Worm (Caenorhabditis elegans) whole organism, L4 larva: ENCODE data around the gene sdz-11.
"Not testable (repeated sequence)": the region's sequence is repeated elsewhere in the genome, so short reads cannot be mapped to it uniquely, and the experiment has no call there.

Experiments used
- D1046.2 ChIP-seq: fragments of 200-800 bp; sonication (Bioruptor generic); IDR thresholded peaks from 2 replicates; pipeline ENCODE4 v1.3.6; 2022; ENCODE audit warnings: missing genetic modification characterization, missing compliant biosample characterization
- F26F4.8 ChIP-seq: fragments of 200-800 bp; sonication (Bioruptor generic); conservative IDR thresholded peaks from 2 replicates; pipeline ENCODE4 v1.3.6; 2022; ENCODE audit warnings: missing genetic modification characterization, missing compliant biosample characterization
- T20F7.1 ChIP-seq: fragments of 200-800 bp; sonication (Bioruptor generic); optimal IDR thresholded peaks from 2 replicates; lab custom pipeline; 2018; ENCODE audit warnings: mild to moderate bottlenecking, missing genetic modification characterization, missing compliant biosample characterization
- T26A8.4 ChIP-seq: fragments of 200-800 bp; sonication (Bioruptor generic); IDR thresholded peaks from 2 replicates; pipeline ENCODE4 v1.3.6; 2022; ENCODE audit warnings: missing genetic modification characterization, missing compliant biosample characterization
- arid-1 ChIP-seq: fragments of 200-800 bp; sonication (Bioruptor generic); conservative IDR thresholded peaks from 2 replicates; pipeline ENCODE4 v1.3.6; 2022; ENCODE audit warnings: missing genetic modification reagents, missing genetic modification characterization, missing compliant biosample characterization
- attf-4 ChIP-seq: sonication (generic microtip); optimal IDR thresholded peaks from 3 replicates; lab custom pipeline; 2017; ENCODE audit warnings: missing biosample characterization, missing genetic modification characterization
- ceh-28 ChIP-seq: fragments of 150-350 bp; optimal IDR thresholded peaks from 2 replicates; lab custom pipeline; 2014; ENCODE audit warnings: missing biosample characterization, missing genetic modification reagents, missing genetic modification characterization
- ceh-44 ChIP-seq: fragments of 200-800 bp; sonication (Bioruptor generic); IDR thresholded peaks from 2 replicates; pipeline ENCODE4 v1.3.6; 2022; ENCODE audit warnings: missing genetic modification reagents, missing genetic modification characterization, missing compliant biosample characterization
- ceh-62 ChIP-seq: sonication (generic microtip); optimal IDR thresholded peaks from 2 replicates; lab custom pipeline; 2017; ENCODE audit warnings: missing biosample characterization, missing genetic modification characterization
- ceh-82 ChIP-seq: sonication (generic microtip); optimal IDR thresholded peaks from 2 replicates; lab custom pipeline; 2017; ENCODE audit warnings: missing biosample characterization, missing genetic modification characterization
- daf-16 ChIP-seq, 3 experiments: sonication (generic microtip); optimal IDR thresholded peaks; 2 replicates each; lab custom pipeline; 2016 to 2017; ENCODE audit warnings: missing genetic modification characterization in 3 of 3, missing genetic modification reagents in 3 of 3, mild to moderate bottlenecking in 2 of 3, missing compliant biosample characterization in 2 of 3, missing biosample characterization in 1 of 3, moderate library complexity in 1 of 3
- dpl-1 ChIP-seq: fragments of 150-350 bp; optimal IDR thresholded peaks from 2 replicates; lab custom pipeline; 2014; ENCODE audit warnings: missing biosample characterization, missing genetic modification reagents, missing genetic modification characterization
- duxl-1 ChIP-seq: sonication (generic microtip); optimal IDR thresholded peaks from 2 replicates; lab custom pipeline; 2016; ENCODE audit warnings: mild to moderate bottlenecking, missing genetic modification characterization, moderate library complexity, missing compliant biosample characterization; ENCODE audit not compliant: poor library complexity
- dve-1 ChIP-seq: sonication (generic microtip); optimal IDR thresholded peaks from 2 replicates; lab custom pipeline; 2017; ENCODE audit warnings: antibody characterized with exemption, mild to moderate bottlenecking, missing genetic modification characterization, missing compliant biosample characterization; ENCODE audit not compliant: insufficient read depth
- egl-43 ChIP-seq: fragments of 200-800 bp; sonication (Bioruptor generic); IDR thresholded peaks from 2 replicates; pipeline ENCODE4 v1.3.6; 2022; ENCODE audit warnings: missing genetic modification reagents, missing genetic modification characterization, missing compliant biosample characterization
- fkh-10 ChIP-seq: fragments of 150-350 bp; optimal IDR thresholded peaks from 2 replicates; lab custom pipeline; 2014; ENCODE audit warnings: missing biosample characterization, missing genetic modification reagents, missing genetic modification characterization
- gei-8 ChIP-seq: fragments of 200-800 bp; sonication (Bioruptor generic); optimal IDR thresholded peaks from 2 replicates; lab custom pipeline; 2018; ENCODE audit warnings: mild to moderate bottlenecking, missing genetic modification characterization, missing compliant biosample characterization
- lim-7 ChIP-seq: fragments of 200-800 bp; sonication (Bioruptor generic); IDR thresholded peaks from 2 replicates; pipeline ENCODE4 v1.3.6; 2022; ENCODE audit warnings: missing genetic modification characterization, missing compliant biosample characterization
- lin-15B ChIP-seq: fragments of 150-350 bp; sonication (generic microtip); optimal IDR thresholded peaks from 3 replicates; lab custom pipeline; 2014; ENCODE audit warnings: missing biosample characterization, missing genetic modification characterization
- lin-29 ChIP-seq: fragments of 200-800 bp; sonication (Bioruptor generic); IDR thresholded peaks from 2 replicates; pipeline ENCODE4 v1.3.6; 2022; ENCODE audit warnings: missing genetic modification reagents, missing genetic modification characterization, missing compliant biosample characterization
- lsy-2 ChIP-seq, 2 experiments: fragments of 150-350 bp in 1 of 2; sonication (generic microtip) in 1 of 2; optimal IDR thresholded peaks; 2 replicates each; lab custom pipeline; 2014 to 2017; ENCODE audit warnings: missing biosample characterization in 2 of 2, missing genetic modification characterization in 2 of 2
- madf-5 ChIP-seq, 2 experiments: fragments of 200-800 bp; sonication (Bioruptor generic); IDR thresholded peaks; 2 replicates each; pipeline ENCODE4 v1.3.6; 2022; ENCODE audit warnings: missing compliant biosample characterization in 2 of 2, missing genetic modification characterization in 2 of 2
- mdl-1 ChIP-seq, 2 experiments: fragments of 150-350 bp in 1 of 2; sonication (generic microtip) in 1 of 2; optimal IDR thresholded peaks; 2 replicates each; lab custom pipeline; 2014 to 2017; ENCODE audit warnings: missing biosample characterization in 2 of 2, missing genetic modification characterization in 2 of 2
- mes-2 ChIP-seq: sonication (generic microtip); optimal IDR thresholded peaks from 2 replicates; lab custom pipeline; 2016; ENCODE audit warnings: missing genotype, mild to moderate bottlenecking, missing genetic modification characterization, missing compliant biosample characterization; ENCODE audit not compliant: poor library complexity, severe bottlenecking
- nhr-11 ChIP-seq: fragments of 150-350 bp; optimal IDR thresholded peaks from 2 replicates; lab custom pipeline; 2014; ENCODE audit warnings: missing biosample characterization, missing genetic modification characterization
- nhr-237 ChIP-seq: sonication (generic microtip); optimal IDR thresholded peaks from 2 replicates; lab custom pipeline; 2017; ENCODE audit warnings: missing biosample characterization, missing genetic modification characterization
- nhr-25 ChIP-seq: sonication (generic microtip); optimal IDR thresholded peaks from 2 replicates; lab custom pipeline; 2017; ENCODE audit warnings: missing genetic modification characterization, mild to moderate bottlenecking, missing compliant biosample characterization, antibody characterized with exemption, moderate library complexity, borderline replicate concordance; ENCODE audit not compliant: insufficient read depth
- nhr-41 ChIP-seq: fragments of 200-800 bp; sonication (Bioruptor generic); IDR thresholded peaks from 2 replicates; pipeline ENCODE4 v1.3.6; 2022; ENCODE audit warnings: missing genetic modification reagents, missing genetic modification characterization, missing compliant biosample characterization
- nhr-42 ChIP-seq: fragments of 200-800 bp; sonication (Bioruptor generic); IDR thresholded peaks from 2 replicates; pipeline ENCODE4 v1.3.6; 2022; ENCODE audit warnings: missing genetic modification characterization, missing compliant biosample characterization
- nhr-6 ChIP-seq: fragments of 150-350 bp; optimal IDR thresholded peaks from 2 replicates; lab custom pipeline; 2014; ENCODE audit warnings: missing biosample characterization, missing genetic modification characterization
- sdz-12 ChIP-seq: fragments of 200-800 bp; sonication (Bioruptor generic); optimal IDR thresholded peaks from 2 replicates; lab custom pipeline; 2018; ENCODE audit warnings: mild to moderate bottlenecking, missing genetic modification characterization, missing compliant biosample characterization
- set-16 ChIP-seq: fragments of 200-800 bp; sonication (Bioruptor generic); IDR thresholded peaks from 2 replicates; pipeline ENCODE4 v1.3.6; 2022; ENCODE audit warnings: missing genetic modification reagents, missing genetic modification characterization, missing compliant biosample characterization
- snpc-4 ChIP-seq: fragments of 150-350 bp; optimal IDR thresholded peaks from 2 replicates; lab custom pipeline; 2014; ENCODE audit warnings: missing biosample characterization, missing genetic modification characterization
- spr-1 ChIP-seq: sonication (generic microtip); optimal IDR thresholded peaks from 2 replicates; lab custom pipeline; 2016; ENCODE audit warnings: mild to moderate bottlenecking, missing genetic modification characterization, missing compliant biosample characterization
- tra-1 ChIP-seq: fragments of 200-800 bp; sonication (Bioruptor generic); IDR thresholded peaks from 2 replicates; pipeline ENCODE4 v1.3.6; 2022; ENCODE audit warnings: missing genetic modification reagents, missing genetic modification characterization, missing compliant biosample characterization
- unc-62 ChIP-seq, 3 experiments: fragments of 150-350 bp in 1 of 3; sonication (generic microtip); optimal IDR thresholded peaks in 2 of 3; peaks in 1 of 3; 1 replicate in 1 of 3; 2 replicates in 2 of 3; lab custom pipeline; 2014 to 2017; ENCODE audit warnings: missing biosample characterization in 3 of 3, missing genetic modification characterization in 3 of 3, missing genetic modification reagents in 3 of 3, missing genotype in 1 of 3
- zip-2 ChIP-seq: fragments of 150-350 bp; optimal IDR thresholded peaks from 2 replicates; lab custom pipeline; 2014; ENCODE audit warnings: missing biosample characterization, missing genetic modification characterization
- ztf-7 ChIP-seq: fragments of 150-350 bp; optimal IDR thresholded peaks from 2 replicates; lab custom pipeline; 2014; ENCODE audit warnings: missing biosample characterization, missing genetic modification characterization

sdz-11 gene

DNA sequence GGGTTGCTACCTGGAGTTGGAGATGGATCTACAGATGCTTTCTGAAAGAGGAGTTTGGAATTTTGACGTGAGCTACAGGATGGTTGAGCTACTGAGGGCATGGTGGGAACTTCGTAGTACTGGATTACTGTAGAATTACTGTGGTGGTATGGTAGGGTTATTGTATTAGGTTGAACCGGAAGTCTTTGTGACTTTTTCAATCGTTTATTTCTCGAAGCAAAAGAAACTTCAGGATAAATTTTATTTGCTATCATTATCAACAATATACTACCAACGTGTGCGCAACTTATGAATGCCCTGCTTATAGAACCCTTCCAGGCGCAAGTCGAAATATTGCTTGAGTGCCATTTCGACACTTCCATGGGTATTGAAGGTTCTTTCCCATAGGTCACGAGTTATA lies 9.5 kb upstream of the sdz-11 start, which contains the start of gene T24E12.6:
Gene T24E12.6, minus strand, starts transcription at position 101 of the 400 bp plus-strand sequence.
- peak in 1 of 2 experiments; percentile 3 for TF ChIP-seq unc-62 (GFP tag; optimal IDR thresholded peaks at IDR 0.05 in 1 of 2; lab: Kevin White, UChicago)
- not testable (repeated sequence) for TF ChIP-seq unc-62 (tag; optimal IDR thresholded peaks at IDR 0.05; lab: Kevin White, UChicago)
- TF ChIP-seq, all 104 proteins: peak for 1; not testable (repeated sequence) for 103

DNA sequence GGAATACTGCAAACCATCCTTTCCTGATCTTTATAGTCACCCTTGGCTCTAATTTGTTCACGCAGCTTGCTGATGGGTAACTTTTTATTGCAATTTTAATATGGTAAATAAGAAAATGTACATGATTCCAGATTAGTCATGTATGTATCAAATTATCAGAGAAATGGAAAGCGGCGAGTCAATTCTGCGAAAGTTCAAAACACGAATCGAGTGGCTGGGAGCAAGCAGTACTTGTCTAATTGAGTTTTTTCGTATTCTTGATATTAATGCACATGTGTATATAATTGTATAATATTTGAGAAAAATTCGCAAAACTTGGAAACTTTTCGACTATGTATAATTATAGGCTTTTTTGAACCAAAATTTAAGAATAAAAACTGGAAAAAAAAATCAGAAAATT lies 6.9 kb upstream of the sdz-11 start, which contains the start of gene T24E12.12:
Gene T24E12.12, plus strand, starts transcription at position 281 of the 400 bp plus-strand sequence.
- TF ChIP-seq nhr-41 (no peak), lin-15B (tag; lab: Kevin White, UChicago) (no peak), fkh-10 (GFP tag; lab: Kevin White, UChicago) (no peak), lin-29 (GFP tag; lab: Robert Waterston, UW) (no peak), lim-7 (GFP tag; lab: Robert Waterston, UW) (no peak), snpc-4 (tag; lab: Kevin White, UChicago) (no peak), T20F7.1 (GFP tag; lab: Kevin White, UChicago) (no peak)

DNA sequence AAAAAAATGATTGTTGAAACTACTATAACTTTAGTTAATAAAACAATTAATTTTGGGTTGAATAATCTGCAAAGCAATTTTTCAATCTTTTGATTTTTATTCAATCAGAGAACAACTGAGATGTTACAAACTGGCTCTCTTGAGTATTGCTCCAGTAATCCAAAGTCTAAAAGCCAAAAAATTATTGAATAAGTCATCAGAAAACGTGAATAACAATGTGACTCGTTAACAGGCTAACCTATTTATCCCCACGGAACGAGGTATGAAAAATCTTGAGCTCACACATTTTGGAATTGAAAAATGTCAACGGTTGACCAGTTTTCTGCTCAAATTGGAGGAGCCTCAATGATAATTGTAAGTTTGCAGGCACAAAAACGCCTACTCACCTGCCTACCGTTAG lies 5.4 kb upstream of the sdz-11 start, which contains the start of gene srx-111:
Gene srx-111, plus strand, starts transcription at position 301 of the 400 bp plus-strand sequence.
- TF ChIP-seq attf-4 (tag; lab: Kevin White, UChicago) (no peak), ztf-7 (tag; lab: Kevin White, UChicago) (no peak), F26F4.8 (GFP tag; lab: Robert Waterston, UW) (no peak), ceh-44 (GFP tag; lab: Robert Waterston, UW) (no peak), mes-2 (tag; lab: Kevin White, UChicago) (no peak), egl-43 (GFP tag; lab: Robert Waterston, UW) (no peak), tra-1 (GFP tag; lab: Robert Waterston, UW) (no peak), lsy-2 (tag; optimal IDR thresholded peaks at IDR 0.05; lab: Kevin White, UChicago) (no peak), spr-1 (tag; lab: Kevin White, UChicago) (no peak), T26A8.4 (no peak), arid-1 (GFP tag; lab: Robert Waterston, UW) (no peak), dve-1 (tag; lab: Kevin White, UChicago) (no peak), gei-8 (no peak), nhr-42 (GFP tag; lab: Robert Waterston, UW) (no peak), nhr-6 (no peak), nhr-11 (tag; lab: Kevin White, UChicago) (no peak), D1046.2 (GFP tag; lab: Robert Waterston, UW) (no peak), T20F7.1 (GFP tag; lab: Kevin White, UChicago) (no peak), daf-16 (GFP tag; optimal IDR thresholded peaks at IDR 0.05; lab: Kevin White, UChicago) (no peak), daf-16 (tag; optimal IDR thresholded peaks at IDR 0.05; lab: Kevin White, UChicago) (no peak)
- TF ChIP-seq, all 104 proteins: peak for 0

DNA sequence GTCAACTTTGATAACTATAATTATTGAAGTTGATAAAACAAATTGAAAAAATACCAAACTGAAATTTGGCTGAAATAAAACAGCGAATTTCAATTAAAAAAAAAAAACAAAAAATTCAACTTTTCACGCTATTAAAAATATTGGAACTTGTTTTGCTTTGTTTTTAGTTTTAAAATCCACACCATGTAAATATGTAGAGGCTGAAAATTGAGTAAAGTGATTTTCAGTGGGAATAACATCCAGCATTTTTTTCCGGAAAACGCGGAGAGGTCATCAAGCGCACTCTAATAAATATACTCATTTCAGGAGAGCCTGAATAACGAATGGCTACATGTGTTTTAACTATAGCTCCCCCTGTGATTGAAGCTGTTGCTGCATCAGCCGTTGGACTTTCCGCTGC lies 1.5 kb upstream of the sdz-11 start, which contains the start of gene rcd-1:
Gene rcd-1, plus strand, starts transcription at position 301 of the 400 bp plus-strand sequence.
- TF ChIP-seq madf-5 (GFP tag; IDR thresholded peaks at IDR 0.05; lab: Robert Waterston, UW) = no peak
- TF ChIP-seq set-16 (GFP tag; lab: Robert Waterston, UW) = no peak
- TF ChIP-seq nhr-237 = no peak
- TF ChIP-seq dpl-1 (GFP tag; lab: Kevin White, UChicago) = no peak
- no peak for TF ChIP-seq mdl-1 (tag; optimal IDR thresholded peaks at IDR 0.05; lab: Kevin White, UChicago)
- TF ChIP-seq sdz-12 (GFP tag; lab: Kevin White, UChicago) = no peak
- no peak for TF ChIP-seq nhr-25
- no peak for TF ChIP-seq egl-43 (GFP tag; lab: Robert Waterston, UW)
- no peak for TF ChIP-seq duxl-1 (tag; lab: Kevin White, UChicago)
- TF ChIP-seq ceh-82 (tag; lab: Kevin White, UChicago) = no peak
- no peak for TF ChIP-seq zip-2 (tag; lab: Kevin White, UChicago)
- TF ChIP-seq ceh-28 (tag; lab: Kevin White, UChicago) = no peak
- TF ChIP-seq arid-1 (GFP tag; lab: Robert Waterston, UW) = no peak
- TF ChIP-seq ceh-62 = no peak
- TF ChIP-seq, all 104 proteins: peak for 0
